Worm (Caenorhabditis elegans): ENCODE measurements around the gene srh-277.

The srh-277 gene

ce11 chrV:16169026-16169425, 14.0 kb upstream of the srh-277 start, which contains the start of gene str-111:
Gene str-111, minus strand, starts transcription at chrV:16169126.
- TF ChIP-seq lin-39 (tag; optimal IDR thresholded peaks at IDR 0.05) (no peak), lin-15B (tag; optimal IDR thresholded peaks at IDR 0.05) (no peak), eor-1 (tag; optimal IDR thresholded peaks at IDR 0.05) (no peak), daf-12 (tag; optimal IDR thresholded peaks at IDR 0.05) (no peak), R02D3.7 (tag; optimal IDR thresholded peaks at IDR 0.05) (no peak), hmg-11 (tag; optimal IDR thresholded peaks at IDR 0.05) (no peak), aly-2 (tag; optimal IDR thresholded peaks at IDR 0.05) (no peak), nhr-12 (tag; optimal IDR thresholded peaks at IDR 0.05) (no peak), mdl-1 (tag; optimal IDR thresholded peaks at IDR 0.05) (no peak), ceh-9 (tag; optimal IDR thresholded peaks at IDR 0.05) (no peak), ceh-16 (tag; optimal IDR thresholded peaks at IDR 0.05) (no peak), elt-2 (tag; optimal IDR thresholded peaks at IDR 0.05) (no peak), nhr-76 (tag; optimal IDR thresholded peaks at IDR 0.05) (no peak), snpc-4 (tag; optimal IDR thresholded peaks at IDR 0.05) (no peak), fos-1 (tag; optimal IDR thresholded peaks at IDR 0.05) (no peak), tbx-2 (tag; optimal IDR thresholded peaks at IDR 0.05) (no peak), elt-3 (tag; optimal IDR thresholded peaks at IDR 0.05) (no peak), ztf-4 (tag; optimal IDR thresholded peaks at IDR 0.05) (no peak), nhr-43 (tag; optimal IDR thresholded peaks at IDR 0.05; ENCODE audit: poor library complexity, severe bottlenecking) (no peak)

- no peak for TF ChIP-seq zag-1 (tag; optimal IDR thresholded peaks at IDR 0.05)
- no peak for TF ChIP-seq nhr-23 (tag; optimal IDR thresholded peaks at IDR 0.05)
- no peak for TF ChIP-seq nhr-12 (tag; optimal IDR thresholded peaks at IDR 0.05)
- TF ChIP-seq nhr-76 (tag; optimal IDR thresholded peaks at IDR 0.05) = no peak
Observed at ce11 chrV:16171721-16172120, 11.3 kb upstream of the srh-277 start, which contains the start of gene K05D4.9. Gene K05D4.9, minus strand, starts transcription at chrV:16171821.

- TF ChIP-seq fkh-2 (tag; optimal IDR thresholded peaks at IDR 0.05) = no peak
- no peak for TF ChIP-seq sea-2 (GFP tag; optimal IDR thresholded peaks at IDR 0.05)
- no peak for TF ChIP-seq elt-1 (tag; optimal IDR thresholded peaks at IDR 0.05)
- no peak for TF ChIP-seq nhr-43 (tag; optimal IDR thresholded peaks at IDR 0.05; ENCODE audit: poor library complexity, severe bottlenecking)
- TF ChIP-seq elt-2 (tag; optimal IDR thresholded peaks at IDR 0.05) = peak; percentile 23
- TF ChIP-seq skn-1 (tag; optimal IDR thresholded peaks at IDR 0.05) = no peak
- TF ChIP-seq fos-1 (tag; optimal IDR thresholded peaks at IDR 0.05) = no peak
Observed at ce11 chrV:16174109-16174508, 8.9 kb upstream of the srh-277 start.

DNA sequence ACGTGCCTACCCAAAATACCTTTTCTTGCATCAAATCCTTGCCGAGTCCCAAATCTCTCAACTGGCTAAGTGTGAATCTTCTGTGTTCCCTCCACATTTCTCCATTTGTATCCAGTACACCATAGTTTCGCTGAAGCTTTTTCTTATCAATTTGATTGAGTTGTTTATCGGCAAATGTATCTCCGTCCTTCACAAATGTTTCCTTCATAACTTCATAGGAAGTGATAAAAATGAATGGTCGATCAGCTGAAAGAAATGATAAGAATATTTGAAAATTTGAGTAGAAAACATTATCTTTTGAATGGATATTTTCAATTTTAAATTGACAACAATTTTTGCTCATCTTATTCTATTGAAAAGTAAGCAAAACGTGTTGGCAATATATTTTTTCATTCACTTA, 7.8 kb upstream of the srh-277 start:
- peak; percentile 35 for TF ChIP-seq pqm-1 (tag; optimal IDR thresholded peaks at IDR 0.05)
- peak; percentile 60 for TF ChIP-seq elt-2 (tag; optimal IDR thresholded peaks at IDR 0.05)
- no peak for TF ChIP-seq pha-4 (tag; optimal IDR thresholded peaks at IDR 0.05)

- TF ChIP-seq nfya-1 (tag; optimal IDR thresholded peaks at IDR 0.05; ENCODE audit: insufficient read depth) (no peak), egl-5 (tag; optimal IDR thresholded peaks at IDR 0.05) (no peak), jun-1 (tag; optimal IDR thresholded peaks at IDR 0.05) (no peak), fos-1 (tag; optimal IDR thresholded peaks at IDR 0.05) (no peak), fkh-2 (tag; optimal IDR thresholded peaks at IDR 0.05) (no peak), fkh-10 (GFP tag; optimal IDR thresholded peaks at IDR 0.05) (no peak), mml-1 (tag; optimal IDR thresholded peaks at IDR 0.05) (no peak), nhr-67 (tag; optimal IDR thresholded peaks at IDR 0.05) (no peak)
Observed at ce11 chrV:16175757-16176156, 7.3 kb upstream of the srh-277 start, which contains the start of gene cyp-33D1. Gene cyp-33D1, minus strand, starts transcription at chrV:16175857.

DNA sequence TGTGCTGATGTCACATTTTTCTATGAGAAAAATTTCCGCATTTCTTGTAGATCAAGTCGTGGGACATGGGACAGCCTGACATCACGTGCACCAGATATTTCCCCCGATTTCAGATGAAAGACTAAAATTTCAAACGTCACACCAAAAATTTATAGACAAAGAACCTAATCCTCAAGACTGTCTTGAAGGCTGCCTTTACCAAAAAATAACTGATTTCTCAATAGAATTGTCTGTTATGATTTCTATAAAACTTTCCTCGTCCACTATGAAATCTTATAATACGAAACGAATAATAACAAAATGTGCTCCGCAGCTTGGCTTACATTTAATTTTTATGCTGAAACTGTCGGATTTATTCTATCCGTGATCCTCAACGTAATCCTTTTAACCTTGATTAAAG, 2.7 kb upstream of the srh-277 start, which contains the start of gene str-106:
str-106 (plus strand) TSS at position 301 of the 400 bp plus-strand sequence.
- no peak for TF ChIP-seq ama-1 (optimal IDR thresholded peaks at IDR 0.05)
- no peak for TF ChIP-seq eor-1 (tag; optimal IDR thresholded peaks at IDR 0.05)
